Fruit fly (Drosophila melanogaster) whole organism, embryonic: Measurements from ENCODE around the gene Sdhaf3.

ENCODE experiments used
- CG11093 ChIP-seq: fragments of 200-800 bp; sonication (Bioruptor generic); IDR thresholded peaks from 3 replicates; pipeline ENCODE4 v1.3.6; 2022; ENCODE audit warnings: missing biosample characterization, missing genetic modification characterization
- CG12219 ChIP-seq: fragments of 200-800 bp; sonication (Bioruptor generic); optimal IDR thresholded peaks from 3 replicates; lab custom pipeline; 2018; ENCODE audit warnings: missing biosample characterization, mild to moderate bottlenecking, missing genetic modification characterization
- CG16813 ChIP-seq: fragments of 200-800 bp; sonication (Bioruptor generic); IDR thresholded peaks from 3 replicates; pipeline ENCODE4 v1.3.6; 2022; ENCODE audit warnings: missing biosample characterization, missing genetic modification characterization; ENCODE audit not compliant: partially characterized antibody
- CG17385 ChIP-seq: fragments of 200-800 bp; sonication (Bioruptor generic); optimal IDR thresholded peaks from 3 replicates; lab custom pipeline; 2018; ENCODE audit warnings: missing biosample characterization, mild to moderate bottlenecking, missing genetic modification characterization
- CG18011 ChIP-seq: fragments of 200-800 bp; sonication (Bioruptor generic); optimal IDR thresholded peaks from 2 replicates; lab custom pipeline; 2017; ENCODE audit warnings: missing biosample characterization, missing genetic modification characterization, mild to moderate bottlenecking, moderate library complexity, missing genotype
- CG2889 ChIP-seq: fragments of 200-800 bp; sonication (Bioruptor generic); IDR thresholded peaks from 3 replicates; pipeline ENCODE4 v1.3.6; 2022; ENCODE audit warnings: missing biosample characterization, missing genetic modification characterization
- CG30020 ChIP-seq: fragments of 200-800 bp; optimal IDR thresholded peaks from 2 replicates; lab custom pipeline; 2019; ENCODE audit warnings: missing biosample characterization, mild to moderate bottlenecking, missing genetic modification characterization, moderate library complexity
- CG32772 ChIP-seq: fragments of 200-800 bp; sonication (Bioruptor generic); IDR thresholded peaks from 2 replicates; pipeline ENCODE4 v1.3.6; 2022; ENCODE audit warnings: missing biosample characterization, missing genetic modification characterization
- CG6175 ChIP-seq: fragments of 200-800 bp; sonication (Bioruptor generic); IDR thresholded peaks from 3 replicates; pipeline ENCODE4 v1.3.6; 2022; ENCODE audit warnings: missing biosample characterization, missing genetic modification characterization
- CG6791 ChIP-seq: fragments of 200-800 bp; sonication (Bioruptor generic); IDR thresholded peaks from 3 replicates; pipeline ENCODE4 v1.3.6; 2022; ENCODE audit warnings: missing biosample characterization, missing genetic modification characterization; ENCODE audit not compliant: partially characterized antibody
- CG8290 ChIP-seq, 3 experiments: fragments of 200-800 bp; sonication (Bioruptor generic); optimal IDR thresholded peaks; 2 replicates each; lab custom pipeline; 2016 to 2019; ENCODE audit warnings: missing biosample characterization in 3 of 3, missing genetic modification characterization in 3 of 3, mild to moderate bottlenecking in 2 of 3, moderate library complexity in 1 of 3
- D ChIP-seq, 2 experiments: fragments of 200-800 bp in 1 of 2; fragments of >200 bp in 1 of 2; sonication (Bioruptor generic) in 1 of 2; optimal IDR thresholded peaks; 2 replicates in 1 of 2; 3 replicates in 1 of 2; lab custom pipeline; 2017; ENCODE audit warnings: mild to moderate bottlenecking in 1 of 2, missing biosample characterization in 1 of 2, missing genetic modification characterization in 1 of 2, missing genetic modification reagents in 1 of 2
- Dbx ChIP-seq: fragments of 200-800 bp; sonication (Bioruptor generic); IDR thresholded peaks from 3 replicates; pipeline ENCODE4 v1.3.6; 2022; ENCODE audit warnings: missing biosample characterization, missing genetic modification characterization
- Dfd ChIP-seq, 2 experiments: fragments of >200 bp; optimal IDR thresholded peaks; 2 replicates each; lab custom pipeline; 2017; ENCODE audit warnings: missing biosample characterization in 2 of 2, missing genetic modification characterization in 2 of 2
- Elba2 ChIP-seq: fragments of 200-800 bp; sonication (Bioruptor generic); optimal IDR thresholded peaks from 3 replicates; lab custom pipeline; 2016; ENCODE audit warnings: missing biosample characterization, missing genetic modification characterization
- Med ChIP-seq: fragments of 200-800 bp; sonication (Bioruptor generic); peaks from one replicate; lab custom pipeline; 2016; ENCODE audit warnings: missing biosample characterization, missing genetic modification characterization, mild to moderate bottlenecking, inconsistent platforms, moderate library complexity
- Nf-YB ChIP-seq: fragments of 200-800 bp; sonication (Bioruptor generic); optimal IDR thresholded peaks from 3 replicates; lab custom pipeline; 2019; ENCODE audit warnings: missing biosample characterization, mild to moderate bottlenecking, missing genetic modification characterization, moderate library complexity
- Nf-YC ChIP-seq: fragments of 200-800 bp; optimal IDR thresholded peaks from 3 replicates; lab custom pipeline; 2019; ENCODE audit warnings: missing biosample characterization, mild to moderate bottlenecking, missing genetic modification characterization, moderate library complexity
- Sin3A ChIP-seq: fragments of >200 bp; optimal IDR thresholded peaks from 2 replicates; lab custom pipeline; 2018
- Sox102F ChIP-seq: fragments of 200-800 bp; sonication (Bioruptor generic); optimal IDR thresholded peaks from 2 replicates; lab custom pipeline; 2018; ENCODE audit warnings: missing biosample characterization, mild to moderate bottlenecking, missing genetic modification characterization, moderate library complexity
- Trl ChIP-seq, 3 experiments: fragments of >200 bp in 2 of 3; fragments of 200-800 bp in 1 of 3; sonication (Bioruptor generic) in 1 of 3; optimal IDR thresholded peaks; 2 replicates in 1 of 3; 3 replicates in 2 of 3; lab custom pipeline; 2016 to 2017; ENCODE audit warnings: missing biosample characterization in 1 of 3, missing genetic modification characterization in 1 of 3
- Usf ChIP-seq: fragments of 200-800 bp; sonication (Bioruptor generic); optimal IDR thresholded peaks from 2 replicates; lab custom pipeline; 2017; ENCODE audit warnings: missing genotype, missing biosample characterization, missing genetic modification characterization
- ac ChIP-seq: fragments of 200-800 bp; sonication (Bioruptor generic); optimal IDR thresholded peaks from 3 replicates; lab custom pipeline; 2017; ENCODE audit warnings: missing biosample characterization, mild to moderate bottlenecking, missing genetic modification characterization
- crp ChIP-seq, 2 experiments: fragments of 200-800 bp; sonication (Bioruptor generic); optimal IDR thresholded peaks; 2 replicates in 1 of 2; 3 replicates in 1 of 2; lab custom pipeline; 2017; ENCODE audit warnings: missing biosample characterization in 2 of 2, missing genetic modification characterization in 2 of 2, mild to moderate bottlenecking in 1 of 2, moderate library complexity in 1 of 2
- disco-r ChIP-seq: fragments of 200-800 bp; sonication (Bioruptor generic); optimal IDR thresholded peaks from 2 replicates; lab custom pipeline; 2016; ENCODE audit warnings: missing biosample characterization, missing genetic modification characterization
- emc ChIP-seq: fragments of 200-800 bp; sonication (Bioruptor generic); optimal IDR thresholded peaks from 2 replicates; lab custom pipeline; 2016; ENCODE audit warnings: missing biosample characterization, missing genetic modification characterization
- en ChIP-seq: fragments of 200-800 bp; sonication (Bioruptor generic); optimal IDR thresholded peaks from 2 replicates; lab custom pipeline; 2016; ENCODE audit warnings: missing biosample characterization, missing genetic modification characterization
- gce ChIP-seq: fragments of 200-800 bp; sonication (Bioruptor generic); IDR thresholded peaks from 3 replicates; pipeline ENCODE4 v1.3.6; 2022; ENCODE audit warnings: missing biosample characterization, missing genetic modification characterization
- gfzf ChIP-seq: fragments of 200-800 bp; sonication (Bioruptor generic); optimal IDR thresholded peaks from 2 replicates; lab custom pipeline; 2016; ENCODE audit warnings: missing biosample characterization, mild to moderate bottlenecking, missing genetic modification characterization, moderate library complexity
- grn ChIP-seq: fragments of 200-800 bp; sonication (Bioruptor generic); optimal IDR thresholded peaks from 3 replicates; lab custom pipeline; 2017; ENCODE audit warnings: missing biosample characterization, missing genetic modification characterization
- maf-S ChIP-seq: fragments of 200-800 bp; sonication (Bioruptor generic); optimal IDR thresholded peaks from 2 replicates; lab custom pipeline; 2016; ENCODE audit warnings: missing biosample characterization, missing genetic modification characterization
- nerfin-2 ChIP-seq: fragments of 200-800 bp; sonication (Bioruptor generic); IDR thresholded peaks from 2 replicates; pipeline ENCODE4 v1.3.6; 2022; ENCODE audit warnings: missing biosample characterization, missing genetic modification characterization; ENCODE audit not compliant: partially characterized antibody
- nom ChIP-seq: fragments of 200-800 bp; sonication (Bioruptor generic); optimal IDR thresholded peaks from 2 replicates; lab custom pipeline; 2017; ENCODE audit warnings: missing biosample characterization, missing genetic modification characterization, mild to moderate bottlenecking, moderate library complexity, missing genetic modification reagents
- oc ChIP-seq: fragments of 200-800 bp; sonication (Bioruptor generic); optimal IDR thresholded peaks from 2 replicates; lab custom pipeline; 2018; ENCODE audit warnings: missing biosample characterization, mild to moderate bottlenecking, missing genetic modification characterization, moderate library complexity
- onecut ChIP-seq: fragments of 200-800 bp; sonication (Bioruptor generic); IDR thresholded peaks from 2 replicates; pipeline ENCODE4 v1.3.6; 2022; ENCODE audit warnings: missing biosample characterization, missing genetic modification characterization
- pros ChIP-seq: fragments of 200-800 bp; sonication (Bioruptor generic); optimal IDR thresholded peaks from 3 replicates; lab custom pipeline; 2019; ENCODE audit warnings: missing biosample characterization, mild to moderate bottlenecking, missing genetic modification characterization, moderate library complexity
- psq ChIP-seq: fragments of 200-800 bp; sonication (Bioruptor generic); optimal IDR thresholded peaks from 2 replicates; lab custom pipeline; 2017; ENCODE audit warnings: missing biosample characterization, missing genetic modification characterization
- sim ChIP-seq: fragments of 200-800 bp; sonication (Bioruptor generic); IDR thresholded peaks from 2 replicates; pipeline ENCODE4 v1.3.6; 2022; ENCODE audit warnings: missing biosample characterization, missing genetic modification characterization
- sisA ChIP-seq: fragments of 200-800 bp; sonication (Bioruptor generic); IDR thresholded peaks from 2 replicates; pipeline ENCODE4 v1.3.6; 2022; ENCODE audit warnings: missing biosample characterization, missing genetic modification characterization
- sr ChIP-seq: fragments of 200-800 bp; sonication (Bioruptor generic); IDR thresholded peaks from 3 replicates; pipeline ENCODE4 v1.3.6; 2022; ENCODE audit warnings: missing biosample characterization, missing genetic modification characterization
- stc ChIP-seq: fragments of 200-800 bp; sonication (Bioruptor generic); IDR thresholded peaks from 2 replicates; pipeline ENCODE4 v1.3.6; 2022; ENCODE audit warnings: missing biosample characterization, missing genetic modification characterization
- tll ChIP-seq, 2 experiments: fragments of 200-800 bp in 1 of 2; fragments of >200 bp in 1 of 2; sonication (Bioruptor generic) in 1 of 2; optimal IDR thresholded peaks; 2 replicates each; lab custom pipeline; 2017 to 2019; ENCODE audit warnings: missing biosample characterization in 2 of 2, missing genetic modification characterization in 2 of 2, mild to moderate bottlenecking in 1 of 2, moderate library complexity in 1 of 2
- unc-4 ChIP-seq: fragments of 200-800 bp; sonication (Bioruptor generic); IDR thresholded peaks from 2 replicates; pipeline ENCODE4 v1.3.6; 2022; ENCODE audit warnings: missing biosample characterization, missing genetic modification characterization; ENCODE audit not compliant: partially characterized antibody
- vnd ChIP-seq: fragments of 200-800 bp; sonication (Bioruptor generic); IDR thresholded peaks from 3 replicates; pipeline ENCODE4 v1.3.6; 2022; ENCODE audit warnings: missing biosample characterization, missing genetic modification characterization; ENCODE audit not compliant: partially characterized antibody
- wdn ChIP-seq: fragments of 200-800 bp; sonication (Bioruptor generic); IDR thresholded peaks from 2 replicates; pipeline ENCODE4 v1.3.6; 2022; ENCODE audit warnings: missing biosample characterization, missing genetic modification characterization
- wor ChIP-seq: fragments of 200-800 bp; sonication (Bioruptor generic); IDR thresholded peaks from 2 replicates; pipeline ENCODE4 v1.3.6; 2022; ENCODE audit warnings: missing biosample characterization, missing genetic modification characterization
- zen ChIP-seq: fragments of 200-800 bp; sonication (Bioruptor generic); optimal IDR thresholded peaks from 3 replicates; lab custom pipeline; 2018; ENCODE audit warnings: missing biosample characterization, mild to moderate bottlenecking, missing genetic modification characterization, moderate library complexity

Gene Sdhaf3

DNA sequence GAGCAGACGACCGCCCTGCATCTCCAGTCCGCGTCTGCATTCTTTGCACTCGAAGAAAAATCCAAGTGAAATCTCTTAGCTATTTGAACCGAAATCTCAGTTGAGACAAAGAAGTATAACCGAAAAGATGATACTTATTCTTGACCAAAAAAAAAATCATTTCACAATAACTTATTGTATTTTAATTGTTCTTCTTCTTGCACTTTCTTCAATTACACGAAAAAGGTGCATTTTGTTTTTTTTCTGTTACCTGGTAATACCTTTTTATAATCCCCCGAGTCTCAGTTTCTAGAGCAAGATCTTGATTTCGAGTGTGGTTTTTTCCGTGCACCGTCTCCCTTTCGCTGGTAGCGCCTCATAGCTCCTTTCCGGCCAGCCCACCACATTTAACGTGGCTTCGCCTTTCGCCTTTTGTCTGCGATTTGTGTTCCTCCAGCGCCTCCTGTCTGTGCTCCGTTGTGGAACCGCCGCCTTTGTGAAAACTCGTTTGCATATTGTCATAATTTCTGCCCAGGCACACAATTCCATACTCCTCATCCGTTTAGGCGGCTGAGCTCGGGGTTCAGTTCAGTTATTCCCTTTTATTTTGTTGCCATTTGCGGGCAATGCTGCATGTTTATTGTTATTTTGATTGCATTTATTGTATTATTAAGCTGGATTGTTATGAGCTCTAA, 44.6 kb upstream of the Sdhaf3 start (continued):
- no peak for TF ChIP-seq maf-S (GFP tag; lab: Kevin White, UChicago)
- TF ChIP-seq CG12219 (GFP tag; lab: Kevin White, UChicago): no peak
- no peak for TF ChIP-seq CG18011
- no peak for TF ChIP-seq disco-r
- TF ChIP-seq CG30020: no peak
- TF ChIP-seq Med (GFP tag; lab: Kevin White, UChicago): peak; percentile 18
- no peak for TF ChIP-seq sim (GFP tag; lab: Robert Waterston, UW)
- no peak for TF ChIP-seq gce (GFP tag; lab: Robert Waterston, UW)
- no peak for TF ChIP-seq wdn (GFP tag; lab: Robert Waterston, UW)
- TF ChIP-seq Dbx (GFP tag; lab: Robert Waterston, UW): no peak
- no peak for TF ChIP-seq ac (GFP tag; lab: Kevin White, UChicago)
- TF ChIP-seq stc (GFP tag; lab: Robert Waterston, UW): no peak

DNA sequence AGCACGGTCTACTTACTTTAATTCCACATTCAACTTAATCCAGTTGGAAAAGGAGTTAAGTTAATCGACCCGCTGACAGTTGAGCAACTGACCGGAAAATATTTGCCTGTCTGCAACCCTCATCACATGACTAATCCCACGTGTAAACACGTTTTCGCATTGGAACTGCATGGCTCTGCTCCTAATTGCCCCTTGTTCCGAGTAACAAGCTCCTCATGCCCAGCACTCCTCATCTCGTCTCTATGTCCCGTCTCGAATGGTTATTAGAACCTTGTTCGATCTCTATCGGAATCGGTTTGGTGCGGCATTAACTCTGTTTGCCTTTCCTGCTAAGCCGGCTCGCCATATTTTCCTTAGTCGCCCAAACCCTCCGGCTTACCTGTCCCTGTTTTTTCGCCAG, 44.0 kb upstream of the Sdhaf3 start:
- TF ChIP-seq CG2889 (GFP tag; lab: Robert Waterston, UW) (no peak), Dfd (GFP tag; optimal IDR thresholded peaks at IDR 0.05; lab: Kevin White, UChicago) (no peak), en (no peak), D (optimal IDR thresholded peaks at IDR 0.05; lab: Kevin White, UChicago) (peak; percentile 21), D (GFP tag; optimal IDR thresholded peaks at IDR 0.05; lab: Kevin White, UChicago) (no peak), Med (GFP tag; lab: Kevin White, UChicago) (peak; percentile 24), crp (GFP tag; optimal IDR thresholded peaks at IDR 0.05; lab: Kevin White, UChicago) (no peak), Nf-YC (tag; lab: Kevin White, UChicago) (no peak), zen (peak; percentile 96), CG8290 (GFP tag; optimal IDR thresholded peaks at IDR 0.05; lab: Kevin White, UChicago) (no peak), CG8290 (tag; optimal IDR thresholded peaks at IDR 0.05; lab: Kevin White, UChicago) (no peak), Elba2 (GFP tag; lab: Kevin White, UChicago) (peak; percentile 39), Sox102F (GFP tag; lab: Kevin White, UChicago) (no peak), ac (GFP tag; lab: Kevin White, UChicago) (no peak), unc-4 (GFP tag; lab: Robert Waterston, UW) (no peak), CG6791 (0 out of 3 replicates have a peak, but pooled peaks have one; percentile 12), Trl (optimal IDR thresholded peaks at IDR 0.05; lab: Kevin White, UChicago) (no peak), Trl (GFP tag; optimal IDR thresholded peaks at IDR 0.05; lab: Kevin White, UChicago) (no peak), CG6175 (no peak), vnd (GFP tag; lab: Robert Waterston, UW) (no peak), tll (GFP tag; optimal IDR thresholded peaks at IDR 0.05; lab: Kevin White, UChicago) (peak in 1 of 2 experiments; percentile 50), Usf (GFP tag; lab: Kevin White, UChicago) (no peak), emc (no peak), CG17385 (GFP tag; lab: Kevin White, UChicago) (no peak), psq (GFP tag; lab: Kevin White, UChicago) (no peak)

DNA sequence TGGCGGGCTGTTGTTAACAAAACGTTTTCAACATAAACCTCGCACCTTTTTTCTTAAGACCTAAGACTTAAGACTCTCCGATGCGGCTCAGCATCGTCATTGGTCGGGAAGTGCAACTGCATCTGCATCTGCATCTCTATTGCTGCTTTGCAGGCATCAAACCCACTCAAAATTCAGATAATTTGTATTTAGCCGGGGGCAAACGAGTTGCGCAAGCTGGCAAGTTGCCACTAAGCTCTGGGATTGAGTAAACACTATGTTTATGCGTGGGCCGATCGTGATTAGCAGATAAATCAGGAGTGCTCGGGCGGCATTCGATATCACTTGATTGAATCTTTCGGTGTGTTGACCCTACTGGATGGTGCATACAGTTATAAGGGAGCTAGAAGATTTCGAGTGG, 43.3 kb upstream of the Sdhaf3 start:
- no peak for TF ChIP-seq nom (GFP tag; lab: Kevin White, UChicago)
- TF ChIP-seq pros (GFP tag; lab: Kevin White, UChicago): peak; percentile 89
- TF ChIP-seq sisA (GFP tag; lab: Robert Waterston, UW): no peak
- TF ChIP-seq oc (tag; lab: Kevin White, UChicago): peak; percentile 79
- no peak for TF ChIP-seq CG32772 (GFP tag; lab: Robert Waterston, UW)
- peak; percentile 47 for TF ChIP-seq Med (GFP tag; lab: Kevin White, UChicago)
- no peak for TF ChIP-seq Sin3A (lab: Kevin White, UChicago)
- no peak for TF ChIP-seq onecut (GFP tag; lab: Robert Waterston, UW)
- peak; percentile 62 for TF ChIP-seq grn (GFP tag; lab: Kevin White, UChicago)
- TF ChIP-seq CG11093 (GFP tag; lab: Robert Waterston, UW): no peak
- no peak for TF ChIP-seq wor (GFP tag; lab: Robert Waterston, UW)
- no peak for TF ChIP-seq gfzf (GFP tag; lab: Kevin White, UChicago)
- TF ChIP-seq sr: peak; percentile 53; the same call in 2 of the 3 replicates
- peak; percentile 12 for TF ChIP-seq Nf-YB
- TF ChIP-seq CG16813: no peak
- TF ChIP-seq nerfin-2: no peak
